Worm (Caenorhabditis elegans) whole organism, L3 larva: ENCODE measurements around the gene C08G9.2.

Source experiments
- ama-1 ChIP-seq: fragments of 150-350 bp; optimal IDR thresholded peaks from 2 replicates; lab custom pipeline; 2018
- fos-1 ChIP-seq: fragments of 150-350 bp; optimal IDR thresholded peaks from 2 replicates; lab custom pipeline; 2014; ENCODE audit warnings: missing biosample characterization, missing genetic modification characterization
- lin-39 ChIP-seq: fragments of 150-350 bp; optimal IDR thresholded peaks from 2 replicates; lab custom pipeline; 2018; ENCODE audit warnings: missing biosample characterization, missing genetic modification reagents, missing genetic modification characterization
- nhr-25 ChIP-seq: sonication (generic microtip); optimal IDR thresholded peaks from 2 replicates; lab custom pipeline; 2017; ENCODE audit warnings: missing biosample characterization, missing genetic modification characterization
- sea-2 ChIP-seq: fragments of 150-350 bp; sonication (generic microtip); optimal IDR thresholded peaks from 4 replicates; lab custom pipeline; 2014; ENCODE audit warnings: missing biosample characterization, missing genetic modification reagents, missing genetic modification characterization
- skn-1 ChIP-seq: fragments of 150-350 bp; optimal IDR thresholded peaks from 2 replicates; lab custom pipeline; 2014; ENCODE audit warnings: missing biosample characterization, missing genetic modification characterization
- unc-62 ChIP-seq: fragments of 150-350 bp; sonication (generic microtip); optimal IDR thresholded peaks from 4 replicates; lab custom pipeline; 2014; ENCODE audit warnings: missing biosample characterization, missing genetic modification reagents, missing genetic modification characterization

DNA sequence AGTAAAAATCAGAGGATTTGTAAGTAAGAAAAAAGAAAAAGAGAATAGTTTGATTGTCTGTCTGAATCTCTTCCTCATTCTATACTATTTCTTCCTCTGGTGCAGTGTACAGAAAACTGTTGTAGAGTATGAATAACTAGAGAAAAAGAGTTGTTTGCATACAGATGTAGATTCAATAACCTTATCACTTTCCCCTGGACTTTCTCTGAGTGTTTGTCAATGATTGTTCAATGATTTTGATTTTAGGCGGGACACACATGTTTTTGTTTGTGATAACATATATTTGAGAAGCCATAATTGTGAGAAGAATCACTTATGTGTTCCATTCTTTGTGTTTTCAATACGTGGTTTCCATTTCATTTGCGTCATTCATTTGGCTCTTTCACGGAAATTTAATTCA is 6.3 kb upstream of the C08G9.2 start:
- TF ChIP-seq nhr-25 (tag; lab: Kevin White, UChicago), result no peak
- TF ChIP-seq lin-39 (tag; lab: Kevin White, UChicago), result no peak
- TF ChIP-seq fos-1 (tag; lab: Kevin White, UChicago), result no peak
- TF ChIP-seq skn-1 (tag; lab: Kevin White, UChicago), result no peak
- TF ChIP-seq unc-62 (GFP tag; lab: Kevin White, UChicago), result no peak
- no peak for TF ChIP-seq ama-1
- TF ChIP-seq sea-2 (GFP tag; lab: Kevin White, UChicago), result no peak
